Fruit fly (Drosophila melanogaster) whole organism, wandering third instar larva: ENCODE results near the gene CG44001.
A peak's percentile ranks its signal among the peaks of the same experiment; 100 is the strongest.

ENCODE experiments used
- Abd-B ChIP-seq: fragments of >200 bp; optimal IDR thresholded peaks from 2 replicates; lab custom pipeline; 2017; ENCODE audit warnings: missing biosample characterization, missing genetic modification characterization
- CG32264 ChIP-seq: fragments of 200-800 bp; sonication (Bioruptor generic); optimal IDR thresholded peaks from 2 replicates; lab custom pipeline; 2016; ENCODE audit warnings: missing biosample characterization, missing genetic modification characterization
- CG9705 ChIP-seq: fragments of 200-800 bp; sonication (Bioruptor generic); optimal IDR thresholded peaks from 2 replicates; lab custom pipeline; 2018; ENCODE audit warnings: missing biosample characterization, mild to moderate bottlenecking, missing genetic modification characterization
- CrebA ChIP-seq: fragments of 200-800 bp; sonication (Bioruptor generic); optimal IDR thresholded peaks from 2 replicates; lab custom pipeline; 2016; ENCODE audit warnings: missing biosample characterization, mild to moderate bottlenecking, missing genetic modification characterization, borderline replicate concordance
- Dfd ChIP-seq: fragments of >200 bp; optimal IDR thresholded peaks from 2 replicates; lab custom pipeline; 2017; ENCODE audit warnings: missing biosample characterization, missing genetic modification characterization
- Dif ChIP-seq: fragments of 200-275, 200-300 bp; sonication (Bioruptor generic); optimal IDR thresholded peaks from 2 replicates; lab custom pipeline; 2018; ENCODE audit warnings: missing biosample characterization, missing genetic modification characterization; ENCODE audit not compliant: partially characterized antibody
- GATAd ChIP-seq: sonication (Bioruptor generic); optimal IDR thresholded peaks from 2 replicates; lab custom pipeline; 2016; ENCODE audit warnings: missing biosample characterization, missing genetic modification characterization
- HLH106 ChIP-seq: fragments of 200-800 bp; optimal IDR thresholded peaks from 3 replicates; lab custom pipeline; 2019; ENCODE audit warnings: missing biosample characterization, mild to moderate bottlenecking, missing genetic modification characterization, moderate library complexity
- Hnf4 ChIP-seq: fragments of 200-800 bp; sonication (Bioruptor generic); optimal IDR thresholded peaks from 2 replicates; lab custom pipeline; 2016; ENCODE audit warnings: missing biosample characterization, mild to moderate bottlenecking, missing genetic modification characterization
- Hr78 ChIP-seq: fragments of >200 bp; optimal IDR thresholded peaks from 2 replicates; lab custom pipeline; 2017; ENCODE audit warnings: missing biosample characterization, missing genetic modification characterization
- Hr83 ChIP-seq: fragments of 200-300 bp; sonication (Bioruptor generic); optimal IDR thresholded peaks from 2 replicates; lab custom pipeline; 2016; ENCODE audit warnings: missing biosample characterization, mild to moderate bottlenecking, missing genetic modification characterization, moderate library complexity; ENCODE audit not compliant: poor library complexity, severe bottlenecking
- Jra ChIP-seq: sonication (Bioruptor generic); optimal IDR thresholded peaks from 2 replicates; lab custom pipeline; 2016; ENCODE audit warnings: missing biosample characterization, missing genetic modification characterization
- Mio ChIP-seq: sonication (Bioruptor generic); optimal IDR thresholded peaks from 2 replicates; lab custom pipeline; 2016; ENCODE audit warnings: missing biosample characterization, missing genetic modification characterization
- Myc ChIP-seq: fragments of >200 bp; optimal IDR thresholded peaks from 2 replicates; lab custom pipeline; 2017
- N ChIP-seq: fragments of >200 bp; optimal IDR thresholded peaks from 2 replicates; lab custom pipeline; 2018; ENCODE audit warnings: missing biosample characterization, missing external identifiers, missing genetic modification characterization
- OdsH ChIP-seq: fragments of 200-800 bp; sonication (Bioruptor generic); optimal IDR thresholded peaks from 2 replicates; lab custom pipeline; 2016; ENCODE audit warnings: missing biosample characterization, mild to moderate bottlenecking, missing genetic modification characterization
- Rel ChIP-seq, 2 experiments: fragments of 200-800 bp; sonication (Bioruptor generic) in 1 of 2; optimal IDR thresholded peaks; 2 replicates in 1 of 2; 3 replicates in 1 of 2; lab custom pipeline; 2016 to 2019; ENCODE audit warnings: mild to moderate bottlenecking in 2 of 2, missing biosample characterization in 2 of 2, missing genetic modification characterization in 2 of 2, moderate library complexity in 1 of 2
- Sp1 ChIP-seq: fragments of 200-800 bp; sonication (Bioruptor generic); optimal IDR thresholded peaks from 3 replicates; lab custom pipeline; 2019; ENCODE audit warnings: missing biosample characterization, mild to moderate bottlenecking, missing genetic modification characterization, moderate library complexity
- Vsx2 ChIP-seq: fragments of 200-300, 225-300 bp; sonication (Bioruptor generic); optimal IDR thresholded peaks from 2 replicates; lab custom pipeline; 2018; ENCODE audit warnings: missing biosample characterization, missing genetic modification characterization; ENCODE audit not compliant: partially characterized antibody
- br ChIP-seq: fragments of 200-800 bp; sonication (Bioruptor generic); optimal IDR thresholded peaks from 2 replicates; lab custom pipeline; 2016; ENCODE audit warnings: missing biosample characterization, missing genetic modification characterization
- brk ChIP-seq: fragments of 200-800 bp; sonication (Bioruptor generic); optimal IDR thresholded peaks from 2 replicates; lab custom pipeline; 2016; ENCODE audit warnings: missing biosample characterization, mild to moderate bottlenecking, missing genetic modification characterization
- dl ChIP-seq, 2 experiments: fragments of 175-275, 200-275 bp in 1 of 2; fragments of 200-275 bp in 1 of 2; sonication (Bioruptor generic); optimal IDR thresholded peaks; lab custom pipeline; 2018; ENCODE audit warnings: mild to moderate bottlenecking in 2 of 2, missing biosample characterization in 2 of 2, missing genetic modification characterization in 2 of 2, moderate library complexity in 2 of 2; ENCODE audit not compliant: partially characterized antibody in 2 of 2, insufficient read depth in 1 of 2
- dmrt93B ChIP-seq: fragments of 200-800 bp; sonication (Bioruptor generic); optimal IDR thresholded peaks from 2 replicates; lab custom pipeline; 2018; ENCODE audit warnings: missing biosample characterization, mild to moderate bottlenecking, missing genetic modification characterization
- dsf ChIP-seq: sonication (Bioruptor generic); optimal IDR thresholded peaks from 2 replicates; lab custom pipeline; 2016; ENCODE audit warnings: missing biosample characterization, missing genetic modification characterization, borderline replicate concordance
- ey ChIP-seq: fragments of 200-800 bp; sonication (Bioruptor generic); optimal IDR thresholded peaks from 2 replicates; lab custom pipeline; 2016; ENCODE audit warnings: missing biosample characterization, missing genetic modification characterization
- foxo ChIP-seq, 2 experiments: fragments of 200-800 bp; sonication (Bioruptor generic); optimal IDR thresholded peaks; 2 replicates in 1 of 2; 3 replicates in 1 of 2; lab custom pipeline; 2016 to 2017; ENCODE audit warnings: missing biosample characterization in 2 of 2, missing genetic modification characterization in 2 of 2
- fru ChIP-seq: fragments of 200-800 bp; sonication (Bioruptor generic); optimal IDR thresholded peaks from 3 replicates; lab custom pipeline; 2016; ENCODE audit warnings: missing biosample characterization, mild to moderate bottlenecking, missing genetic modification characterization
- h ChIP-seq: fragments of 200-800 bp; sonication (Bioruptor generic); optimal IDR thresholded peaks from 3 replicates; lab custom pipeline; 2016; ENCODE audit warnings: missing biosample characterization, mild to moderate bottlenecking, missing genetic modification characterization
- jim ChIP-seq: fragments of 175-275, 200-325 bp; sonication (Bioruptor generic); optimal IDR thresholded peaks from 2 replicates; lab custom pipeline; 2016; ENCODE audit warnings: missing biosample characterization, mild to moderate bottlenecking, missing genetic modification characterization
- lola ChIP-seq: fragments of >200 bp; optimal IDR thresholded peaks from 2 replicates; lab custom pipeline; 2017; ENCODE audit warnings: missing biosample characterization, missing genetic modification characterization
- pan ChIP-seq: fragments of >200 bp; optimal IDR thresholded peaks from 2 replicates; lab custom pipeline; 2017
- psq ChIP-seq: fragments of 200-800 bp; sonication (Bioruptor generic); optimal IDR thresholded peaks from 3 replicates; lab custom pipeline; 2017; ENCODE audit warnings: missing biosample characterization, mild to moderate bottlenecking, missing genetic modification characterization, moderate library complexity
- rgr ChIP-seq: fragments of 200-800 bp; sonication (Bioruptor generic); optimal IDR thresholded peaks from 3 replicates; lab custom pipeline; 2016; ENCODE audit warnings: missing biosample characterization, mild to moderate bottlenecking, missing genetic modification characterization
- sage ChIP-seq: fragments of 200-800 bp; sonication (Bioruptor generic); optimal IDR thresholded peaks from 2 replicates; lab custom pipeline; 2016; ENCODE audit warnings: missing biosample characterization, mild to moderate bottlenecking, missing genetic modification characterization
- sv ChIP-seq: fragments of 200-800 bp; sonication (Bioruptor generic); optimal IDR thresholded peaks from 3 replicates; lab custom pipeline; 2016; ENCODE audit warnings: missing biosample characterization, missing genetic modification characterization
- tai ChIP-seq: sonication (Bioruptor generic); optimal IDR thresholded peaks from 2 replicates; lab custom pipeline; 2016; ENCODE audit warnings: missing biosample characterization, missing genetic modification characterization
- usp ChIP-seq: fragments of >200 bp; optimal IDR thresholded peaks from 2 replicates; lab custom pipeline; 2017; ENCODE audit warnings: missing biosample characterization, missing genetic modification characterization
- woc ChIP-seq: sonication (Bioruptor generic); optimal IDR thresholded peaks from 2 replicates; lab custom pipeline; 2016; ENCODE audit warnings: missing biosample characterization, mild to moderate bottlenecking, missing genetic modification characterization

Gene CG44001

dm6 chr2L:5003670-5004453, 39.2 kb upstream of the CG44001 start:
- TF ChIP-seq CG9705 (GFP tag; lab: Kevin White, UChicago) (no peak), dmrt93B (GFP tag; lab: Kevin White, UChicago) (no peak), Myc (peak; percentile 29), lola (GFP tag; lab: Kevin White, UChicago) (no peak), N (GFP tag; lab: Kevin White, UChicago) (peak; percentile 55)

dm6 chr2L:5004677-5005463, 38.2 kb upstream of the CG44001 start:
- TF ChIP-seq CrebA (GFP tag; lab: Kevin White, UChicago) (no peak), sv (GFP tag; lab: Kevin White, UChicago) (peak; percentile 92), Hr78 (GFP tag; lab: Kevin White, UChicago) (no peak), Dfd (no peak), Sp1 (GFP tag; lab: Kevin White, UChicago) (peak; percentile 86), GATAd (GFP tag; lab: Kevin White, UChicago) (peak; percentile 5), Hr83 (GFP tag; lab: Kevin White, UChicago) (no peak), Mio (GFP tag; lab: Kevin White, UChicago) (peak; percentile 58), pan (lab: Kevin White, UChicago) (no peak), usp (GFP tag; lab: Kevin White, UChicago) (no peak), foxo (GFP tag; optimal IDR thresholded peaks at IDR 0.05; lab: Kevin White, UChicago) (peak; percentile 59 to 95), br (GFP tag; lab: Kevin White, UChicago) (peak; percentile 93), h (GFP tag; lab: Kevin White, UChicago) (peak; percentile 93), lola (GFP tag; lab: Kevin White, UChicago) (no peak), N (GFP tag; lab: Kevin White, UChicago) (no peak), CG32264 (peak; percentile 83), woc (GFP tag; lab: Kevin White, UChicago) (peak; percentile 87), Rel (GFP tag; optimal IDR thresholded peaks at IDR 0.05; lab: Kevin White, UChicago) (peak; percentile 57), Rel (tag; optimal IDR thresholded peaks at IDR 0.05; lab: Kevin White, UChicago) (peak; percentile 61), ey (GFP tag; lab: Kevin White, UChicago) (peak; percentile 93), psq (GFP tag; lab: Kevin White, UChicago) (peak; percentile 83), dsf (GFP tag; lab: Kevin White, UChicago) (no peak), Abd-B (no peak), rgr (GFP tag; lab: Kevin White, UChicago) (peak; percentile 92), Hnf4 (GFP tag; lab: Kevin White, UChicago) (peak; percentile 92), fru (GFP tag; lab: Kevin White, UChicago) (peak; percentile 92), jim (no peak), Dif (GFP tag; lab: Kevin White, UChicago) (no peak), dmrt93B (GFP tag; lab: Kevin White, UChicago) (peak; percentile 72), brk (GFP tag; lab: Kevin White, UChicago) (peak; percentile 77), sage (peak; percentile 53), CG9705 (GFP tag; lab: Kevin White, UChicago) (peak; percentile 64), Jra (GFP tag; lab: Kevin White, UChicago) (peak; percentile 75), tai (GFP tag; lab: Kevin White, UChicago) (no peak), Myc (no peak), OdsH (GFP tag; lab: Kevin White, UChicago) (peak; percentile 91), Vsx2 (GFP tag; lab: Kevin White, UChicago) (no peak), HLH106 (tag; lab: Kevin White, UChicago) (peak; percentile 89), dl (GFP tag; optimal IDR thresholded peaks at IDR 0.05; lab: Kevin White, UChicago; ENCODE audit: insufficient read depth in 1 of 2, partially characterized antibody in 2 of 2) (no peak)
